Worm (Caenorhabditis elegans) whole organism, L4 larva: ENCODE data around the gene stdh-1.
A peak's percentile ranks its signal among the peaks of the same experiment; 100 is the strongest.

Experiments used
- F10B5.3 ChIP-seq: sonication (generic microtip); optimal IDR thresholded peaks from 2 replicates; lab custom pipeline; 2016; ENCODE audit warnings: mild to moderate bottlenecking, missing genetic modification characterization, missing compliant biosample characterization
- R02D3.7 ChIP-seq: fragments of 150-350 bp; sonication (generic microtip); optimal IDR thresholded peaks from 3 replicates; lab custom pipeline; 2014; ENCODE audit warnings: missing biosample characterization, missing genetic modification characterization
- T26A8.4 ChIP-seq: fragments of 200-800 bp; sonication (Bioruptor generic); IDR thresholded peaks from 2 replicates; pipeline ENCODE4 v1.3.6; 2022; ENCODE audit warnings: missing genetic modification characterization, missing compliant biosample characterization
- Y48G9A.11 ChIP-seq: fragments of 200-800 bp; sonication (Bioruptor generic); IDR thresholded peaks from 2 replicates; pipeline ENCODE4 v1.3.6; 2022; ENCODE audit warnings: missing genetic modification reagents, missing genetic modification characterization, missing compliant biosample characterization
- Y5F2A.4 ChIP-seq: fragments of 200-800 bp; sonication (Bioruptor generic); optimal IDR thresholded peaks from 2 replicates; lab custom pipeline; 2018; ENCODE audit warnings: mild to moderate bottlenecking, missing genetic modification characterization, missing compliant biosample characterization
- ama-1 ChIP-seq: fragments of 150-350 bp; optimal IDR thresholded peaks from 2 replicates; lab custom pipeline; 2014; ENCODE audit warnings: inconsistent platforms, mixed read lengths
- arid-1 ChIP-seq: fragments of 200-800 bp; sonication (Bioruptor generic); conservative IDR thresholded peaks from 2 replicates; pipeline ENCODE4 v1.3.6; 2022; ENCODE audit warnings: missing genetic modification reagents, missing genetic modification characterization, missing compliant biosample characterization
- ceh-20 ChIP-seq: fragments of 200-800 bp; sonication (Bioruptor generic); IDR thresholded peaks from 2 replicates; pipeline ENCODE4 v1.3.6; 2022; ENCODE audit warnings: missing genetic modification reagents, missing genetic modification characterization, missing compliant biosample characterization
- ceh-28 ChIP-seq: fragments of 150-350 bp; optimal IDR thresholded peaks from 2 replicates; lab custom pipeline; 2014; ENCODE audit warnings: missing biosample characterization, missing genetic modification reagents, missing genetic modification characterization
- ceh-32 ChIP-seq: sonication (generic microtip); optimal IDR thresholded peaks from 2 replicates; lab custom pipeline; 2016; ENCODE audit warnings: mild to moderate bottlenecking, missing genetic modification characterization, missing compliant biosample characterization; ENCODE audit not compliant: poor library complexity
- ceh-44 ChIP-seq: fragments of 200-800 bp; sonication (Bioruptor generic); IDR thresholded peaks from 2 replicates; pipeline ENCODE4 v1.3.6; 2022; ENCODE audit warnings: missing genetic modification reagents, missing genetic modification characterization, missing compliant biosample characterization
- ceh-82 ChIP-seq: sonication (generic microtip); optimal IDR thresholded peaks from 2 replicates; lab custom pipeline; 2017; ENCODE audit warnings: missing biosample characterization, missing genetic modification characterization
- ctbp-1 ChIP-seq: fragments of 200-800 bp; sonication (Bioruptor generic); IDR thresholded peaks from 2 replicates; pipeline ENCODE4 v1.3.6; 2022; ENCODE audit warnings: missing genetic modification reagents, missing genetic modification characterization, missing compliant biosample characterization
- daf-8 ChIP-seq: fragments of 200-800 bp; sonication (Bioruptor generic); IDR thresholded peaks from 2 replicates; pipeline ENCODE4 v1.3.6; 2022; ENCODE audit warnings: missing genetic modification characterization, missing compliant biosample characterization
- dmd-6 ChIP-seq: fragments of 200-800 bp; sonication (Bioruptor generic); IDR thresholded peaks from 2 replicates; pipeline ENCODE4 v1.3.6; 2022; ENCODE audit warnings: missing genetic modification reagents, missing genetic modification characterization, missing compliant biosample characterization
- egl-43 ChIP-seq: fragments of 200-800 bp; sonication (Bioruptor generic); IDR thresholded peaks from 2 replicates; pipeline ENCODE4 v1.3.6; 2022; ENCODE audit warnings: missing genetic modification reagents, missing genetic modification characterization, missing compliant biosample characterization
- hif-1 ChIP-seq, 2 experiments: sonication (generic microtip); optimal IDR thresholded peaks; 2 replicates each; lab custom pipeline; 2016 to 2017; ENCODE audit warnings: missing compliant biosample characterization in 2 of 2, missing genetic modification characterization in 2 of 2, missing genetic modification reagents in 2 of 2, missing genotype in 2 of 2, mild to moderate bottlenecking in 1 of 2
- hlh-30 ChIP-seq: sonication (generic microtip); optimal IDR thresholded peaks from 2 replicates; lab custom pipeline; 2017; ENCODE audit warnings: antibody characterized with exemption, mild to moderate bottlenecking, missing genetic modification characterization, missing compliant biosample characterization; ENCODE audit not compliant: insufficient read depth
- hmg-1.1 ChIP-seq: fragments of 200-800 bp; sonication (Bioruptor generic); IDR thresholded peaks from 2 replicates; pipeline ENCODE4 v1.3.6; 2022; ENCODE audit warnings: missing genetic modification reagents, missing genetic modification characterization, missing compliant biosample characterization
- lin-1 ChIP-seq: fragments of 200-800 bp; sonication (Bioruptor generic); IDR thresholded peaks from 2 replicates; pipeline ENCODE4 v1.3.6; 2022; ENCODE audit warnings: missing genetic modification reagents, missing genetic modification characterization, missing compliant biosample characterization
- lin-13 ChIP-seq: fragments of 150-350 bp; optimal IDR thresholded peaks from 2 replicates; lab custom pipeline; 2014; ENCODE audit warnings: missing biosample characterization, missing genetic modification reagents, missing genetic modification characterization
- lsy-2 ChIP-seq, 2 experiments: fragments of 150-350 bp in 1 of 2; sonication (generic microtip) in 1 of 2; optimal IDR thresholded peaks; 2 replicates each; lab custom pipeline; 2014 to 2017; ENCODE audit warnings: missing biosample characterization in 2 of 2, missing genetic modification characterization in 2 of 2
- madf-5 ChIP-seq, 2 experiments: fragments of 200-800 bp; sonication (Bioruptor generic); IDR thresholded peaks; 2 replicates each; pipeline ENCODE4 v1.3.6; 2022; ENCODE audit warnings: missing compliant biosample characterization in 2 of 2, missing genetic modification characterization in 2 of 2
- mdl-1 ChIP-seq, 2 experiments: fragments of 150-350 bp in 1 of 2; sonication (generic microtip) in 1 of 2; optimal IDR thresholded peaks; 2 replicates each; lab custom pipeline; 2014 to 2017; ENCODE audit warnings: missing biosample characterization in 2 of 2, missing genetic modification characterization in 2 of 2
- mdt-29 ChIP-seq: fragments of 200-800 bp; sonication (Bioruptor generic); IDR thresholded peaks from 2 replicates; pipeline ENCODE4 v1.3.6; 2022; ENCODE audit warnings: missing genetic modification reagents, missing genetic modification characterization, missing compliant biosample characterization
- mxl-2 ChIP-seq: fragments of 200-800 bp; sonication (Bioruptor generic); conservative IDR thresholded peaks from 2 replicates; pipeline ENCODE4 v1.3.6; 2022; ENCODE audit warnings: missing genetic modification reagents, missing genetic modification characterization, missing compliant biosample characterization
- nhr-11 ChIP-seq: fragments of 150-350 bp; optimal IDR thresholded peaks from 2 replicates; lab custom pipeline; 2014; ENCODE audit warnings: missing biosample characterization, missing genetic modification characterization
- nhr-237 ChIP-seq: sonication (generic microtip); optimal IDR thresholded peaks from 2 replicates; lab custom pipeline; 2017; ENCODE audit warnings: missing biosample characterization, missing genetic modification characterization
- nhr-25 ChIP-seq: sonication (generic microtip); optimal IDR thresholded peaks from 2 replicates; lab custom pipeline; 2017; ENCODE audit warnings: missing genetic modification characterization, mild to moderate bottlenecking, missing compliant biosample characterization, antibody characterized with exemption, moderate library complexity, borderline replicate concordance; ENCODE audit not compliant: insufficient read depth
- nhr-28 ChIP-seq: fragments of 150-350 bp; optimal IDR thresholded peaks from 2 replicates; lab custom pipeline; 2014; ENCODE audit warnings: missing biosample characterization, missing genetic modification characterization
- nhr-41 ChIP-seq: fragments of 200-800 bp; sonication (Bioruptor generic); IDR thresholded peaks from 2 replicates; pipeline ENCODE4 v1.3.6; 2022; ENCODE audit warnings: missing genetic modification reagents, missing genetic modification characterization, missing compliant biosample characterization
- nhr-6 ChIP-seq: fragments of 150-350 bp; optimal IDR thresholded peaks from 2 replicates; lab custom pipeline; 2014; ENCODE audit warnings: missing biosample characterization, missing genetic modification characterization
- nhr-77 ChIP-seq: fragments of 150-350 bp; optimal IDR thresholded peaks from 2 replicates; lab custom pipeline; 2014; ENCODE audit warnings: missing biosample characterization, missing genetic modification characterization
- pha-4 ChIP-seq, 2 experiments: fragments of 150-350 bp in 1 of 2; fragments of 200-800 bp in 1 of 2; sonication (Bioruptor generic) in 1 of 2; IDR thresholded peaks in 1 of 2; optimal IDR thresholded peaks in 1 of 2; 2 replicates each; pipeline versions ENCODE4 v1.3.6 to Lab custom; 2014 to 2022; ENCODE audit warnings: missing genetic modification characterization in 2 of 2, missing genetic modification reagents in 2 of 2, missing biosample characterization in 1 of 2, missing compliant biosample characterization in 1 of 2
- pqm-1 ChIP-seq: sonication (generic microtip); optimal IDR thresholded peaks from 2 replicates; lab custom pipeline; 2017; ENCODE audit warnings: missing biosample characterization, missing genetic modification characterization
- sdz-12 ChIP-seq: fragments of 200-800 bp; sonication (Bioruptor generic); optimal IDR thresholded peaks from 2 replicates; lab custom pipeline; 2018; ENCODE audit warnings: mild to moderate bottlenecking, missing genetic modification characterization, missing compliant biosample characterization
- spr-1 ChIP-seq: sonication (generic microtip); optimal IDR thresholded peaks from 2 replicates; lab custom pipeline; 2016; ENCODE audit warnings: mild to moderate bottlenecking, missing genetic modification characterization, missing compliant biosample characterization
- tra-1 ChIP-seq: fragments of 200-800 bp; sonication (Bioruptor generic); IDR thresholded peaks from 2 replicates; pipeline ENCODE4 v1.3.6; 2022; ENCODE audit warnings: missing genetic modification reagents, missing genetic modification characterization, missing compliant biosample characterization
- unc-62 ChIP-seq, 3 experiments: fragments of 150-350 bp in 1 of 3; sonication (generic microtip); optimal IDR thresholded peaks in 2 of 3; peaks in 1 of 3; 1 replicate in 1 of 3; 2 replicates in 2 of 3; lab custom pipeline; 2014 to 2017; ENCODE audit warnings: missing biosample characterization in 3 of 3, missing genetic modification characterization in 3 of 3, missing genetic modification reagents in 3 of 3, missing genotype in 1 of 3
- zfp-2 ChIP-seq: sonication (generic microtip); optimal IDR thresholded peaks from 2 replicates; lab custom pipeline; 2016; ENCODE audit warnings: mild to moderate bottlenecking, missing genetic modification characterization, missing compliant biosample characterization
- zfp-3 ChIP-seq: fragments of 200-800 bp; sonication (Bioruptor generic); conservative IDR thresholded peaks from 2 replicates; pipeline ENCODE4 v1.3.6; 2022; ENCODE audit warnings: missing genetic modification reagents, missing genetic modification characterization, missing compliant biosample characterization

The stdh-1 gene

ce11 chrV:13869551-13869950 lies 36.7 kb upstream of the stdh-1 start:
- TF ChIP-seq ceh-44 (GFP tag; lab: Robert Waterston, UW), result no peak
- peak; percentile 89 for TF ChIP-seq nhr-28 (tag; lab: Kevin White, UChicago)
- peak; percentile 100 for TF ChIP-seq nhr-11
- no peak for TF ChIP-seq egl-43 (GFP tag; lab: Robert Waterston, UW)

ce11 chrV:13872895-13873294 lies 33.4 kb upstream of the stdh-1 start, which contains the start of gene cpt-5:
cpt-5 (plus strand) TSS chrV:13873195.
- TF ChIP-seq ama-1 (lab: Kevin White, UChicago) (no peak), nhr-77 (tag; lab: Kevin White, UChicago) (no peak), hmg-1.1 (GFP tag; lab: Robert Waterston, UW) (no peak), ceh-20 (GFP tag; lab: Robert Waterston, UW) (no peak), hif-1 (tag; optimal IDR thresholded peaks at IDR 0.05; lab: Kevin White, UChicago) (no peak), nhr-28 (tag; lab: Kevin White, UChicago) (no peak), nhr-25 (tag; lab: Kevin White, UChicago) (no peak), Y48G9A.11 (GFP tag; lab: Robert Waterston, UW) (no peak)

ce11 chrV:13873323-13873722 lies 33.0 kb upstream of the stdh-1 start:
- TF ChIP-seq spr-1 (tag; lab: Kevin White, UChicago) (no peak), unc-62 (GFP tag; optimal IDR thresholded peaks at IDR 0.05 in 1 of 2; lab: Kevin White, UChicago) (peak in 1 of 2 experiments; percentile 94), unc-62 (tag; optimal IDR thresholded peaks at IDR 0.05; lab: Kevin White, UChicago) (no peak)

ce11 chrV:13876529-13876928 lies 29.8 kb upstream of the stdh-1 start, which contains the start of gene T22G5.1:
T22G5.1 (plus strand) TSS chrV:13876829.
- TF ChIP-seq lsy-2 (tag; optimal IDR thresholded peaks at IDR 0.05; lab: Kevin White, UChicago), result no peak
- TF ChIP-seq R02D3.7 (tag; lab: Kevin White, UChicago), result no peak
- TF ChIP-seq zfp-2 (tag; lab: Kevin White, UChicago), result no peak

ce11 chrV:13878226-13878625 lies 28.1 kb upstream of the stdh-1 start:
- TF ChIP-seq F10B5.3 (no peak), nhr-237 (tag; lab: Kevin White, UChicago) (no peak), nhr-41 (GFP tag; lab: Robert Waterston, UW) (no peak), Y5F2A.4 (no peak), ceh-28 (tag; lab: Kevin White, UChicago) (no peak), nhr-11 (no peak), T26A8.4 (GFP tag; lab: Robert Waterston, UW) (no peak), mxl-2 (no peak), arid-1 (GFP tag; lab: Robert Waterston, UW) (no peak), pha-4 (GFP tag; IDR thresholded peaks at IDR 0.05; lab: Robert Waterston, UW) (no peak), pha-4 (tag; optimal IDR thresholded peaks at IDR 0.05; lab: Kevin White, UChicago) (no peak), tra-1 (GFP tag; lab: Robert Waterston, UW) (no peak), ceh-20 (GFP tag; lab: Robert Waterston, UW) (peak; percentile 12; the same call in 1 of the 2 replicates), ceh-32 (tag; lab: Kevin White, UChicago) (no peak), mdl-1 (tag; optimal IDR thresholded peaks at IDR 0.05; lab: Kevin White, UChicago) (peak in 1 of 2 experiments; percentile 71), pqm-1 (tag; lab: Kevin White, UChicago) (peak; percentile 61), daf-8 (GFP tag; lab: Robert Waterston, UW) (no peak), dmd-6 (GFP tag; lab: Robert Waterston, UW) (peak; percentile 82), zfp-3 (GFP tag; lab: Robert Waterston, UW) (no peak), lin-13 (GFP tag; lab: Kevin White, UChicago) (peak; percentile 7), lin-1 (GFP tag; lab: Robert Waterston, UW) (no peak), nhr-6 (tag; lab: Kevin White, UChicago) (peak; percentile 70), ctbp-1 (GFP tag; lab: Robert Waterston, UW) (no peak), mdt-29 (GFP tag; lab: Robert Waterston, UW) (no peak), madf-5 (GFP tag; IDR thresholded peaks at IDR 0.05; lab: Robert Waterston, UW) (no peak), unc-62 (GFP tag; optimal IDR thresholded peaks at IDR 0.05 in 1 of 2; lab: Kevin White, UChicago) (peak in 1 of 2 experiments; percentile 98), unc-62 (tag; optimal IDR thresholded peaks at IDR 0.05; lab: Kevin White, UChicago) (no peak), sdz-12 (no peak), hlh-30 (tag; lab: Kevin White, UChicago) (peak; percentile 67), ceh-82 (tag; lab: Kevin White, UChicago) (no peak)
